Fruit fly (Drosophila melanogaster) whole organism, embryonic: ENCODE measurements around the gene CG8301.

Source experiments
- CG10209 ChIP-seq: fragments of 200-800 bp; sonication (Bioruptor generic); optimal IDR thresholded peaks from 3 replicates; lab custom pipeline; 2017; ENCODE audit warnings: missing biosample characterization, mild to moderate bottlenecking, missing genetic modification characterization, missing genetic modification reagents
- CG11398 ChIP-seq: fragments of 200-800 bp; sonication (Bioruptor generic); optimal IDR thresholded peaks from 2 replicates; lab custom pipeline; 2016; ENCODE audit warnings: missing biosample characterization, missing genetic modification characterization
- CG11695 ChIP-seq: fragments of 200-800 bp; sonication (Bioruptor generic); IDR thresholded peaks from 3 replicates; pipeline ENCODE4 v1.3.6; 2022; ENCODE audit warnings: missing biosample characterization, missing genetic modification characterization
- CG11723 ChIP-seq: fragments of 200-800 bp; sonication (Bioruptor generic); optimal IDR thresholded peaks from 2 replicates; lab custom pipeline; 2017; ENCODE audit warnings: missing biosample characterization, mild to moderate bottlenecking, missing genetic modification characterization
- CG12071 ChIP-seq: fragments of 200-800 bp; sonication (Bioruptor generic); optimal IDR thresholded peaks from 3 replicates; lab custom pipeline; 2018; ENCODE audit warnings: missing biosample characterization, mild to moderate bottlenecking, missing genetic modification characterization
- CG13424 ChIP-seq: fragments of 200-800 bp; sonication (Bioruptor generic); optimal IDR thresholded peaks from 2 replicates; lab custom pipeline; 2019; ENCODE audit warnings: missing biosample characterization, mild to moderate bottlenecking, missing genetic modification characterization, moderate library complexity
- CG14014 ChIP-seq: fragments of 200-800 bp; sonication (Bioruptor generic); IDR thresholded peaks from 2 replicates; pipeline ENCODE4 v1.3.6; 2022; ENCODE audit warnings: missing biosample characterization, missing genetic modification characterization
- CG15601 ChIP-seq: fragments of 200-800 bp; sonication (Bioruptor generic); optimal IDR thresholded peaks from 3 replicates; lab custom pipeline; 2019; ENCODE audit warnings: missing biosample characterization, mild to moderate bottlenecking, missing genetic modification characterization, moderate library complexity
- CG16863 ChIP-seq: fragments of 200-800 bp; sonication (Bioruptor generic); optimal IDR thresholded peaks from 3 replicates; lab custom pipeline; 2016; ENCODE audit warnings: missing biosample characterization, missing genetic modification characterization
- CG18764 ChIP-seq: fragments of 200-800 bp; sonication (Bioruptor generic); optimal IDR thresholded peaks from 3 replicates; lab custom pipeline; 2016; ENCODE audit warnings: missing biosample characterization, missing genetic modification characterization
- CG31224 ChIP-seq: fragments of 200-800 bp; sonication (Bioruptor generic); IDR thresholded peaks from 2 replicates; pipeline ENCODE4 v1.3.6; 2022; ENCODE audit warnings: missing biosample characterization, missing genetic modification characterization
- CG3407 ChIP-seq: fragments of 200-800 bp; sonication (Bioruptor generic); optimal IDR thresholded peaks from 2 replicates; lab custom pipeline; 2018; ENCODE audit warnings: missing biosample characterization, mild to moderate bottlenecking, missing genetic modification characterization
- CG34422 ChIP-seq: fragments of 200-800 bp; sonication (Bioruptor generic); IDR thresholded peaks from 3 replicates; pipeline ENCODE4 v1.3.6; 2022; ENCODE audit warnings: missing biosample characterization, missing genetic modification characterization
- CG43689 ChIP-seq: fragments of 200-800 bp; sonication (Bioruptor generic); IDR thresholded peaks from 2 replicates; pipeline ENCODE4 v1.3.6; 2022; ENCODE audit warnings: missing biosample characterization, missing genetic modification characterization
- CG4404 ChIP-seq: fragments of 200-800 bp; sonication (Bioruptor generic); IDR thresholded peaks from 2 replicates; pipeline ENCODE4 v1.3.6; 2022; ENCODE audit warnings: missing biosample characterization, missing genetic modification characterization
- CG4730 ChIP-seq: fragments of 200-800 bp; sonication (Bioruptor generic); IDR thresholded peaks from 2 replicates; pipeline ENCODE4 v1.3.6; 2022; ENCODE audit warnings: missing biosample characterization, missing genetic modification characterization
- CG5245 ChIP-seq: fragments of 200-800 bp; sonication (Bioruptor generic); optimal IDR thresholded peaks from 3 replicates; lab custom pipeline; 2016; ENCODE audit warnings: missing biosample characterization, missing genetic modification characterization
- CG7839 ChIP-seq: fragments of 200-800 bp; sonication (Bioruptor generic); optimal IDR thresholded peaks from 3 replicates; lab custom pipeline; 2018; ENCODE audit warnings: missing biosample characterization, mild to moderate bottlenecking, missing genetic modification characterization, moderate library complexity
- CG8089 ChIP-seq: fragments of 200-800 bp; sonication (Bioruptor generic); optimal IDR thresholded peaks from 3 replicates; lab custom pipeline; 2016; ENCODE audit warnings: missing biosample characterization, missing genetic modification characterization
- CkIIα-i1 ChIP-seq: fragments of 200-800 bp; sonication (Bioruptor generic); IDR thresholded peaks from 2 replicates; pipeline ENCODE4 v1.3.6; 2022; ENCODE audit warnings: missing biosample characterization, missing genetic modification characterization
- CoRest ChIP-seq: fragments of 200-800 bp; sonication (Bioruptor generic); optimal IDR thresholded peaks from 3 replicates; lab custom pipeline; 2018; ENCODE audit warnings: missing biosample characterization, mild to moderate bottlenecking, missing genetic modification characterization, moderate library complexity
- D19A ChIP-seq: fragments of 200-800 bp; optimal IDR thresholded peaks from 3 replicates; lab custom pipeline; 2019; ENCODE audit warnings: missing biosample characterization, mild to moderate bottlenecking, missing genetic modification characterization, moderate library complexity
- Dek ChIP-seq: fragments of 200-800 bp; sonication (Bioruptor generic); optimal IDR thresholded peaks from 3 replicates; lab custom pipeline; 2019; ENCODE audit warnings: missing biosample characterization, mild to moderate bottlenecking, missing genetic modification characterization, moderate library complexity
- Eip74EF ChIP-seq, 2 experiments: fragments of 200-800 bp in 1 of 2; fragments of >200 bp in 1 of 2; sonication (Bioruptor generic) in 1 of 2; optimal IDR thresholded peaks; 2 replicates each; lab custom pipeline; 2017 to 2019; ENCODE audit warnings: missing biosample characterization in 2 of 2, missing genetic modification characterization in 2 of 2, mild to moderate bottlenecking in 1 of 2, moderate library complexity in 1 of 2
- Elba2 ChIP-seq: fragments of 200-800 bp; sonication (Bioruptor generic); optimal IDR thresholded peaks from 3 replicates; lab custom pipeline; 2016; ENCODE audit warnings: missing biosample characterization, missing genetic modification characterization
- HLH54F ChIP-seq: fragments of 200-800 bp; sonication (Bioruptor generic); optimal IDR thresholded peaks from 3 replicates; lab custom pipeline; 2016; ENCODE audit warnings: missing biosample characterization, missing genetic modification characterization
- Max ChIP-seq: fragments of 200-800 bp; sonication (Bioruptor generic); optimal IDR thresholded peaks from 2 replicates; lab custom pipeline; 2016; ENCODE audit warnings: missing biosample characterization, mild to moderate bottlenecking, missing genetic modification characterization
- Stat92E ChIP-seq, 3 experiments: fragments of >200 bp in 2 of 3; fragments of 200-800 bp in 1 of 3; sonication (Bioruptor generic) in 1 of 3; optimal IDR thresholded peaks; 2 replicates each; lab custom pipeline; 2017 to 2019; ENCODE audit warnings: missing biosample characterization in 3 of 3, missing genetic modification characterization in 3 of 3, mild to moderate bottlenecking in 1 of 3, moderate library complexity in 1 of 3
- TFAM ChIP-seq: fragments of 200-800 bp; sonication (Bioruptor generic); optimal IDR thresholded peaks from 2 replicates; lab custom pipeline; 2017; ENCODE audit warnings: missing biosample characterization, missing genetic modification characterization, inconsistent platforms
- abd-A ChIP-seq: fragments of 200-800 bp; sonication (Bioruptor generic); optimal IDR thresholded peaks from 3 replicates; lab custom pipeline; 2019; ENCODE audit warnings: missing biosample characterization, mild to moderate bottlenecking, missing genetic modification characterization, moderate library complexity
- ac ChIP-seq: fragments of 200-800 bp; sonication (Bioruptor generic); optimal IDR thresholded peaks from 3 replicates; lab custom pipeline; 2017; ENCODE audit warnings: missing biosample characterization, mild to moderate bottlenecking, missing genetic modification characterization
- cato ChIP-seq: fragments of 200-800 bp; sonication (Bioruptor generic); optimal IDR thresholded peaks from 2 replicates; lab custom pipeline; 2016; ENCODE audit warnings: missing biosample characterization, missing genetic modification characterization, borderline replicate concordance
- dimm ChIP-seq: fragments of 200-800 bp; sonication (Bioruptor generic); IDR thresholded peaks from 2 replicates; pipeline ENCODE4 v1.3.6; 2022; ENCODE audit warnings: missing biosample characterization, missing genetic modification characterization
- dm ChIP-seq: fragments of 200-800 bp; sonication (Bioruptor generic); optimal IDR thresholded peaks from 3 replicates; lab custom pipeline; 2016; ENCODE audit warnings: missing biosample characterization, missing genetic modification characterization
- eve ChIP-seq, 2 experiments: fragments of >200 bp; optimal IDR thresholded peaks; 2 replicates each; lab custom pipeline; 2017; ENCODE audit warnings: missing biosample characterization in 2 of 2, missing genetic modification characterization in 2 of 2
- fd96Cb ChIP-seq: fragments of 200-800 bp; sonication (Bioruptor generic); optimal IDR thresholded peaks from 2 replicates; lab custom pipeline; 2018; ENCODE audit warnings: missing biosample characterization, mild to moderate bottlenecking, missing genetic modification characterization, moderate library complexity
- gem ChIP-seq: fragments of 200-800 bp; sonication (Bioruptor generic); optimal IDR thresholded peaks from 2 replicates; lab custom pipeline; 2019; ENCODE audit warnings: missing biosample characterization, mild to moderate bottlenecking, missing genetic modification characterization, moderate library complexity
- grau ChIP-seq: fragments of 200-800 bp; optimal IDR thresholded peaks from 3 replicates; lab custom pipeline; 2019; ENCODE audit warnings: missing biosample characterization, mild to moderate bottlenecking, missing genetic modification characterization, moderate library complexity
- kay ChIP-seq: fragments of 200-800 bp; sonication (Bioruptor generic); optimal IDR thresholded peaks from 2 replicates; lab custom pipeline; 2016; ENCODE audit warnings: missing biosample characterization, missing genetic modification characterization
- ken ChIP-seq: fragments of 200-800 bp; sonication (Bioruptor generic); IDR thresholded peaks from 3 replicates; pipeline ENCODE4 v1.3.6; 2022; ENCODE audit warnings: missing biosample characterization, missing genetic modification characterization
- nau ChIP-seq: fragments of 200-800 bp; sonication (Bioruptor generic); optimal IDR thresholded peaks from 3 replicates; lab custom pipeline; 2017; ENCODE audit warnings: missing biosample characterization, mild to moderate bottlenecking, missing genetic modification characterization, missing genetic modification reagents
- phol ChIP-seq: fragments of 200-800 bp; sonication (Bioruptor generic); optimal IDR thresholded peaks from 3 replicates; lab custom pipeline; 2018; ENCODE audit warnings: missing biosample characterization, mild to moderate bottlenecking, missing genetic modification characterization, moderate library complexity
- repo ChIP-seq: fragments of 200-800 bp; sonication (Bioruptor generic); optimal IDR thresholded peaks from 2 replicates; lab custom pipeline; 2016; ENCODE audit warnings: missing biosample characterization, missing genetic modification characterization
- ro ChIP-seq: fragments of 200-800 bp; sonication (Bioruptor generic); IDR thresholded peaks from 2 replicates; pipeline ENCODE4 v1.3.6; 2022; ENCODE audit warnings: missing biosample characterization, missing genetic modification characterization
- sc ChIP-seq, 3 experiments: fragments of >200 bp in 2 of 3; fragments of 200-800 bp in 1 of 3; sonication (Bioruptor generic) in 1 of 3; optimal IDR thresholded peaks; 2 replicates in 2 of 3; 3 replicates in 1 of 3; lab custom pipeline; 2017; ENCODE audit warnings: mild to moderate bottlenecking in 1 of 3, missing biosample characterization in 1 of 3, missing genetic modification characterization in 1 of 3, missing genetic modification reagents in 1 of 3
- sr ChIP-seq: fragments of 200-800 bp; sonication (Bioruptor generic); IDR thresholded peaks from 3 replicates; pipeline ENCODE4 v1.3.6; 2022; ENCODE audit warnings: missing biosample characterization, missing genetic modification characterization
- trem ChIP-seq: fragments of 200-800 bp; optimal IDR thresholded peaks from 3 replicates; lab custom pipeline; 2019; ENCODE audit warnings: missing biosample characterization, mild to moderate bottlenecking, missing genetic modification characterization, moderate library complexity
- unpg ChIP-seq: fragments of 200-800 bp; sonication (Bioruptor generic); optimal IDR thresholded peaks from 3 replicates; lab custom pipeline; 2018; ENCODE audit warnings: missing biosample characterization, mild to moderate bottlenecking, missing genetic modification characterization, moderate library complexity
- wor ChIP-seq: fragments of 200-800 bp; sonication (Bioruptor generic); IDR thresholded peaks from 2 replicates; pipeline ENCODE4 v1.3.6; 2022; ENCODE audit warnings: missing biosample characterization, missing genetic modification characterization
- zen2 ChIP-seq: fragments of 200-800 bp; sonication (Bioruptor generic); IDR thresholded peaks from 3 replicates; pipeline ENCODE4 v1.3.6; 2022; ENCODE audit warnings: missing biosample characterization, missing genetic modification characterization; ENCODE audit not compliant: partially characterized antibody

CG8301 gene

dm6 chr3R:9534125-9534496, 47.0 kb upstream of the CG8301 start (continued):
- TF ChIP-seq CG11723 (GFP tag; lab: Kevin White, UChicago) (peak; percentile 89), ken (GFP tag; lab: Robert Waterston, UW) (peak; percentile 95), CG11398 (GFP tag; lab: Kevin White, UChicago) (peak; percentile 94), TFAM (GFP tag; lab: Kevin White, UChicago) (peak; percentile 65), Stat92E (GFP tag; optimal IDR thresholded peaks at IDR 0.05; lab: Kevin White, UChicago) (peak in 1 of 3 experiments; percentile 52), fd96Cb (tag; lab: Kevin White, UChicago) (peak; percentile 96), HLH54F (peak; percentile 82), CG34422 (GFP tag; lab: Robert Waterston, UW) (peak; percentile 90), cato (peak; percentile 90), repo (GFP tag; lab: Kevin White, UChicago) (peak; percentile 86), eve (GFP tag; optimal IDR thresholded peaks at IDR 0.05; lab: Kevin White, UChicago) (peak in 1 of 2 experiments; percentile 98), Dek (tag; lab: Kevin White, UChicago) (peak; percentile 90), unpg (GFP tag; lab: Kevin White, UChicago) (peak; percentile 97), CG15601 (peak; percentile 93), CG43689 (GFP tag; lab: Robert Waterston, UW) (no peak; the same call in none of the 2 replicates), ro (GFP tag; lab: Robert Waterston, UW) (peak; percentile 61), Max (peak; percentile 86), phol (tag; lab: Kevin White, UChicago) (peak; percentile 95), zen2 (GFP tag; lab: Robert Waterston, UW) (no peak), CG11695 (peak; percentile 90), CG12071 (peak; percentile 87), CG7839 (peak; percentile 95), sr (GFP tag; lab: Robert Waterston, UW) (peak; percentile 54; the same call in 2 of the 3 replicates), CG10209 (GFP tag; lab: Kevin White, UChicago) (peak; percentile 87), CoRest (tag; lab: Kevin White, UChicago) (peak; percentile 95), Elba2 (GFP tag; lab: Kevin White, UChicago) (no peak), CG4404 (GFP tag; lab: Robert Waterston, UW) (peak; percentile 42), CG5245 (GFP tag; lab: Kevin White, UChicago) (peak; percentile 92), CG13424 (tag; lab: Kevin White, UChicago) (peak; percentile 95), CG14014 (peak; percentile 90), Eip74EF (GFP tag; optimal IDR thresholded peaks at IDR 0.05; lab: Kevin White, UChicago) (peak in 1 of 2 experiments; percentile 95), abd-A (tag; lab: Kevin White, UChicago) (no peak), nau (GFP tag; lab: Kevin White, UChicago) (peak; percentile 82), CG31224 (GFP tag; lab: Robert Waterston, UW) (peak; percentile 74), ac (GFP tag; lab: Kevin White, UChicago) (peak; percentile 2), CG4730 (peak; percentile 86), CG8089 (GFP tag; lab: Kevin White, UChicago) (peak; percentile 88), wor (GFP tag; lab: Robert Waterston, UW) (peak; percentile 93), CG3407 (peak; percentile 89), grau (tag; lab: Kevin White, UChicago) (peak; percentile 91), gem (tag; lab: Kevin White, UChicago) (peak; percentile 98), D19A (tag; lab: Kevin White, UChicago) (peak; percentile 91), CkIIα-i1 (GFP tag; lab: Robert Waterston, UW) (peak; percentile 39; the same call in 1 of the 2 replicates), trem (tag; lab: Kevin White, UChicago) (peak; percentile 93), sc (optimal IDR thresholded peaks at IDR 0.05; lab: Kevin White, UChicago) (no peak), sc (GFP tag; optimal IDR thresholded peaks at IDR 0.05; lab: Kevin White, UChicago) (peak; percentile 92), kay (GFP tag; lab: Kevin White, UChicago) (peak; percentile 82), CG16863 (GFP tag; lab: Kevin White, UChicago) (peak; percentile 94), CG18764 (GFP tag; lab: Kevin White, UChicago) (peak; percentile 88), dimm (peak; percentile 82), dm (peak; percentile 88)
